Fruit fly (Drosophila melanogaster): ENCODE data around the gene Pgam5.
A peak's percentile ranks its signal among the peaks of the same experiment; 100 is the strongest.

DNA sequence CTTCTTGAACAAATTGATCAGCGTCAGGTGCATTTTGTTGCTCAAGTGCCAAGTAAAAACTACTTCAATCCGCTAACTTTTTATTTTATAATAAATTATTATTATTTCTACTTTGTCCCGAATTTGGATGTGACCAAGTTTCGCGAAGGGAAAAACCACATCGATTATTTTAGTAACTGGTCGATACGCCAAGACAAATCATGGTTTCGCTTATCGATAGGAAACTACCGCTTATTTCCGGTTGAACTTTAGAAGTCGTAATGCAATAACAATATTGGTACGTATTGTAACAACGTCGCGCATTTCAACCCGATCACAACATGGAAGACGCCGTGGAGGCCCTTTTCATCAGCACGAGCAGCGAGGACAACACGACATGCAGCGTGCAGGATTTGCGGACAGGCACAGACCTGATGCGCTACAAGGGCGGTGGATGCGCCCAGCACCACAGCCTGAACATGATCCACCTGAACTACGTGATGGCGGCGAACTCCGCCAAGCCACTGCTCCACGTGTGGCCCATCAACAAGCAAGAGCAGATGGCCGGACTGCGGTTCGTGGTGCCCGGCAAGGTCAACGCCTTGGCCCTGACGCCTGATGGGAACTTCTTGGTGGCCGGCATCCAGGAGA lies 3.9 kb upstream of the Pgam5 start, which contains the start of the genes CG14817 and CG14805:
- TF ChIP-seq dm (GFP tag; optimal IDR thresholded peaks at IDR 0.05) = peak; percentile 38
- TF ChIP-seq Chrac-16 (GFP tag; optimal IDR thresholded peaks at IDR 0.05) = no peak
- no peak for TF ChIP-seq CG6175 (GFP tag; IDR thresholded peaks at IDR 0.05)
- TF ChIP-seq CG15269 (tag; optimal IDR thresholded peaks at IDR 0.05) = peak; percentile 69
- TF ChIP-seq CG10209 (GFP tag; optimal IDR thresholded peaks at IDR 0.05) = peak; percentile 72
- TF ChIP-seq CG7839 (tag; optimal IDR thresholded peaks at IDR 0.05) = peak; percentile 66
- peak; percentile 80 for TF ChIP-seq CG9727 (GFP tag; optimal IDR thresholded peaks at IDR 0.05)
- peak in 1 of 2 experiments; percentile 55 for TF ChIP-seq Eip74EF (GFP tag; optimal IDR thresholded peaks at IDR 0.05)
- TF ChIP-seq Ada2b (GFP tag; IDR thresholded peaks at IDR 0.05) = peak; percentile 24; the same call in 1 of the 2 replicates
- TF ChIP-seq CG8478 (optimal IDR thresholded peaks at IDR 0.05) = no peak
- TF ChIP-seq btn (GFP tag; optimal IDR thresholded peaks at IDR 0.05) = no peak
- TF ChIP-seq CG9215 (GFP tag; IDR thresholded peaks at IDR 0.05) = no peak
- TF ChIP-seq usp (GFP tag; optimal IDR thresholded peaks at IDR 0.05) = no peak
- TF ChIP-seq CG4404 (GFP tag; IDR thresholded peaks at IDR 0.05) = no peak

Measured in whole organism, embryonic.